Worm (Caenorhabditis elegans) whole organism, L2 larva: ENCODE data around the gene F11F1.1.

Experiments
- F13H6.1 ChIP-seq: sonication (generic microtip); optimal IDR thresholded peaks from 2 replicates; lab custom pipeline; 2016; ENCODE audit warnings: missing genetic modification characterization, missing compliant biosample characterization
- R02D3.7 ChIP-seq: fragments of 150-350 bp; optimal IDR thresholded peaks from 2 replicates; lab custom pipeline; 2014; ENCODE audit warnings: missing biosample characterization, missing genetic modification characterization
- alr-1 ChIP-seq: fragments of 150-350 bp; optimal IDR thresholded peaks from 2 replicates; lab custom pipeline; 2014; ENCODE audit warnings: missing biosample characterization, missing genetic modification characterization
- blmp-1 ChIP-seq: sonication (generic microtip); optimal IDR thresholded peaks from 2 replicates; lab custom pipeline; 2017; ENCODE audit warnings: missing genetic modification characterization, mild to moderate bottlenecking, missing compliant biosample characterization, antibody characterized with exemption, moderate library complexity; ENCODE audit not compliant: insufficient read depth
- lsy-2 ChIP-seq, 2 experiments: fragments of 150-350 bp in 1 of 2; sonication (generic microtip) in 1 of 2; optimal IDR thresholded peaks; 2 replicates each; lab custom pipeline; 2014 to 2017; ENCODE audit warnings: missing biosample characterization in 2 of 2, missing genetic modification characterization in 2 of 2
- mdl-1 ChIP-seq, 2 experiments: fragments of 150-350 bp in 1 of 2; sonication (generic microtip) in 1 of 2; optimal IDR thresholded peaks; 2 replicates each; lab custom pipeline; 2017; ENCODE audit warnings: missing biosample characterization in 2 of 2, missing genetic modification characterization in 2 of 2

- TF ChIP-seq F13H6.1 (tag; lab: Kevin White, UChicago) (no peak), blmp-1 (peak; percentile 71), mdl-1 (tag; optimal IDR thresholded peaks at IDR 0.05; lab: Kevin White, UChicago) (no peak), lsy-2 (tag; optimal IDR thresholded peaks at IDR 0.05; lab: Kevin White, UChicago) (no peak), R02D3.7 (tag; lab: Kevin White, UChicago) (no peak), alr-1 (tag; lab: Kevin White, UChicago) (no peak)
Measured at ce11 chrIII:13381684-13382083, 13.7 kb upstream of the F11F1.1 start.
